Fruit fly (Drosophila melanogaster) whole organism, wandering third instar larva: ENCODE data around the gene MED20.

ENCODE experiments used
- CrebA ChIP-seq: fragments of 200-800 bp; sonication (Bioruptor generic); optimal IDR thresholded peaks from 2 replicates; lab custom pipeline; 2016; ENCODE audit warnings: missing biosample characterization, mild to moderate bottlenecking, missing genetic modification characterization, borderline replicate concordance
- GATAd ChIP-seq: sonication (Bioruptor generic); optimal IDR thresholded peaks from 2 replicates; lab custom pipeline; 2016; ENCODE audit warnings: missing biosample characterization, missing genetic modification characterization
- Hr78 ChIP-seq: fragments of >200 bp; optimal IDR thresholded peaks from 2 replicates; lab custom pipeline; 2017; ENCODE audit warnings: missing biosample characterization, missing genetic modification characterization
- Mio ChIP-seq: sonication (Bioruptor generic); optimal IDR thresholded peaks from 2 replicates; lab custom pipeline; 2016; ENCODE audit warnings: missing biosample characterization, missing genetic modification characterization
- Myc ChIP-seq: fragments of >200 bp; optimal IDR thresholded peaks from 2 replicates; lab custom pipeline; 2017
- Vsx2 ChIP-seq: fragments of 200-300, 225-300 bp; sonication (Bioruptor generic); optimal IDR thresholded peaks from 2 replicates; lab custom pipeline; 2018; ENCODE audit warnings: missing biosample characterization, missing genetic modification characterization; ENCODE audit not compliant: partially characterized antibody
- br ChIP-seq: fragments of 200-800 bp; sonication (Bioruptor generic); optimal IDR thresholded peaks from 2 replicates; lab custom pipeline; 2016; ENCODE audit warnings: missing biosample characterization, missing genetic modification characterization
- dmrt93B ChIP-seq: fragments of 200-800 bp; sonication (Bioruptor generic); optimal IDR thresholded peaks from 2 replicates; lab custom pipeline; 2018; ENCODE audit warnings: missing biosample characterization, mild to moderate bottlenecking, missing genetic modification characterization
- dsf ChIP-seq: sonication (Bioruptor generic); optimal IDR thresholded peaks from 2 replicates; lab custom pipeline; 2016; ENCODE audit warnings: missing biosample characterization, missing genetic modification characterization, borderline replicate concordance
- psq ChIP-seq: fragments of 200-800 bp; sonication (Bioruptor generic); optimal IDR thresholded peaks from 3 replicates; lab custom pipeline; 2017; ENCODE audit warnings: missing biosample characterization, mild to moderate bottlenecking, missing genetic modification characterization, moderate library complexity
- rgr ChIP-seq: fragments of 200-800 bp; sonication (Bioruptor generic); optimal IDR thresholded peaks from 3 replicates; lab custom pipeline; 2016; ENCODE audit warnings: missing biosample characterization, mild to moderate bottlenecking, missing genetic modification characterization
- usp ChIP-seq: fragments of >200 bp; optimal IDR thresholded peaks from 2 replicates; lab custom pipeline; 2017; ENCODE audit warnings: missing biosample characterization, missing genetic modification characterization

DNA sequence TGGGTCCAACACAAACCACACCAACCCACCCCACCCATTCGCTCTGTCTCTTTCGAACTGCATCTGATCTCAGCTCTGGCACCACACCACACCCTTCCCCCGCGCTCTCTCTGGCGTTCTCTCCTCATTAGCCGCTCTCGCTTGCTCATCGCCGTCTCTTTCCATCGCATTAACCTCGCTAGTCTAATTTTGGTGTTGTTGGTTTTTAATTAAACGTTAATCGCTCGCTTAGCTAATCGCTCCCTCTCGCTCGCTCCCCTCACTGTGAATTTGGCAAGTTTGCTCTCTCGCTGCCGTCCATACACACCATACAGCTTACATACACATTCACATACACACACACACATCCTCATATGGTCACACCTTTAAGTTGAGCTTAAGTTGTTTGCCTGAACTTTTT is 31.4 kb upstream of the MED20 start:
- TF ChIP-seq dmrt93B (GFP tag; lab: Kevin White, UChicago): no peak
- TF ChIP-seq rgr (GFP tag; lab: Kevin White, UChicago): no peak
- no peak for TF ChIP-seq Myc
- no peak for TF ChIP-seq CrebA (GFP tag; lab: Kevin White, UChicago)
- no peak for TF ChIP-seq GATAd
- no peak for TF ChIP-seq br (GFP tag; lab: Kevin White, UChicago)
- no peak for TF ChIP-seq Mio (GFP tag; lab: Kevin White, UChicago)
- TF ChIP-seq dsf (GFP tag; lab: Kevin White, UChicago): no peak
- peak; percentile 97 for TF ChIP-seq Vsx2 (GFP tag; lab: Kevin White, UChicago)
- TF ChIP-seq usp (GFP tag; lab: Kevin White, UChicago): no peak
- no peak for TF ChIP-seq Hr78
- no peak for TF ChIP-seq psq (GFP tag; lab: Kevin White, UChicago)
